Worm (Caenorhabditis elegans) whole organism, late embryonic: Measurements from ENCODE around the gene ugt-54.

Experiments
- C38D4.7 ChIP-seq: fragments of 200-800 bp; sonication (Bioruptor generic); optimal IDR thresholded peaks from 2 replicates; lab custom pipeline; 2018; ENCODE audit warnings: mild to moderate bottlenecking, missing genetic modification characterization, moderate library complexity, missing compliant biosample characterization
- K02D7.2 ChIP-seq: sonication (generic microtip); optimal IDR thresholded peaks from 2 replicates; lab custom pipeline; 2017; ENCODE audit warnings: mild to moderate bottlenecking, missing genetic modification characterization, missing compliant biosample characterization
- ahr-1 ChIP-seq: sonication (generic microtip); optimal IDR thresholded peaks from 2 replicates; lab custom pipeline; 2016; ENCODE audit warnings: missing genetic modification characterization, missing compliant biosample characterization
- ama-1 ChIP-seq: fragments of 150-350 bp; optimal IDR thresholded peaks from 2 replicates; lab custom pipeline; 2014
- ceh-14 ChIP-seq: sonication (generic microtip); optimal IDR thresholded peaks from 2 replicates; lab custom pipeline; 2016; ENCODE audit warnings: missing genotype, missing genetic modification characterization, missing compliant biosample characterization
- ceh-2 ChIP-seq: sonication (generic microtip); optimal IDR thresholded peaks from 2 replicates; lab custom pipeline; 2016; ENCODE audit warnings: missing genotype, missing genetic modification characterization, missing compliant biosample characterization
- ceh-22 ChIP-seq: sonication (generic microtip); optimal IDR thresholded peaks from 2 replicates; lab custom pipeline; 2017; ENCODE audit warnings: missing biosample characterization, missing genetic modification characterization
- ceh-45 ChIP-seq: fragments of 200-800 bp; sonication (Bioruptor generic); IDR thresholded peaks from 2 replicates; pipeline ENCODE4 v1.3.6; 2022; ENCODE audit warnings: missing genetic modification reagents, missing genetic modification characterization, missing compliant biosample characterization
- ceh-48 ChIP-seq: sonication (generic microtip); optimal IDR thresholded peaks from 2 replicates; lab custom pipeline; 2016; ENCODE audit warnings: missing genetic modification characterization, inconsistent platforms, missing compliant biosample characterization
- ceh-6 ChIP-seq: fragments of 200-800 bp; sonication (Bioruptor generic); optimal IDR thresholded peaks from 2 replicates; lab custom pipeline; 2018; ENCODE audit warnings: mild to moderate bottlenecking, missing genetic modification characterization, missing compliant biosample characterization
- che-1 ChIP-seq: sonication (generic microtip); optimal IDR thresholded peaks from 2 replicates; lab custom pipeline; 2016; ENCODE audit warnings: mild to moderate bottlenecking, missing genetic modification characterization, missing compliant biosample characterization
- elt-2 ChIP-seq: sonication (generic microtip); optimal IDR thresholded peaks from 2 replicates; lab custom pipeline; 2016; ENCODE audit warnings: missing genetic modification reagents, missing genetic modification characterization, missing compliant biosample characterization
- elt-4 ChIP-seq: sonication (generic microtip); optimal IDR thresholded peaks from 2 replicates; lab custom pipeline; 2016; ENCODE audit warnings: missing genetic modification characterization, missing compliant biosample characterization
- eyg-1 ChIP-seq: sonication (generic microtip); optimal IDR thresholded peaks from 2 replicates; lab custom pipeline; 2016; ENCODE audit warnings: missing genotype, missing genetic modification characterization, missing compliant biosample characterization
- fax-1 ChIP-seq: sonication (generic microtip); optimal IDR thresholded peaks from 2 replicates; lab custom pipeline; 2016; ENCODE audit warnings: missing genotype, missing genetic modification characterization, missing compliant biosample characterization
- fkh-10 ChIP-seq: fragments of 150-350 bp; optimal IDR thresholded peaks from 2 replicates; lab custom pipeline; 2014; ENCODE audit warnings: missing biosample characterization, missing genetic modification reagents, missing genetic modification characterization
- fkh-6 ChIP-seq: sonication (generic microtip); optimal IDR thresholded peaks from 2 replicates; lab custom pipeline; 2016; ENCODE audit warnings: missing genetic modification characterization, missing compliant biosample characterization
- gmeb-2 ChIP-seq: sonication (generic microtip); optimal IDR thresholded peaks from 2 replicates; lab custom pipeline; 2016; ENCODE audit warnings: missing genetic modification characterization, inconsistent platforms, missing compliant biosample characterization
- hlh-30 ChIP-seq: sonication (generic microtip); optimal IDR thresholded peaks from 2 replicates; lab custom pipeline; 2017; ENCODE audit warnings: antibody characterized with exemption, missing genetic modification characterization, missing compliant biosample characterization; ENCODE audit not compliant: insufficient read depth
- hlh-6 ChIP-seq: sonication (generic microtip); optimal IDR thresholded peaks from 2 replicates; lab custom pipeline; 2016; ENCODE audit warnings: missing genotype, missing genetic modification characterization, missing compliant biosample characterization
- hlh-8 ChIP-seq: sonication (generic microtip); optimal IDR thresholded peaks from 2 replicates; lab custom pipeline; 2016; ENCODE audit warnings: missing genotype, missing genetic modification characterization, missing compliant biosample characterization
- madf-2 ChIP-seq: sonication (generic microtip); optimal IDR thresholded peaks from 2 replicates; lab custom pipeline; 2017; ENCODE audit warnings: missing genetic modification characterization, missing compliant biosample characterization
- mec-3 ChIP-seq: sonication (generic microtip); optimal IDR thresholded peaks from 2 replicates; lab custom pipeline; 2016; ENCODE audit warnings: borderline replicate concordance, missing genetic modification characterization, missing compliant biosample characterization
- nfya-1 ChIP-seq: sonication (generic microtip); optimal IDR thresholded peaks from 2 replicates; lab custom pipeline; 2017; ENCODE audit warnings: missing genetic modification characterization, mild to moderate bottlenecking, missing compliant biosample characterization, antibody characterized with exemption, moderate library complexity
- nhr-232 ChIP-seq: sonication (generic microtip); optimal IDR thresholded peaks from 2 replicates; lab custom pipeline; 2016; ENCODE audit warnings: missing genetic modification characterization, missing compliant biosample characterization
- npax-4 ChIP-seq: sonication (generic microtip); optimal IDR thresholded peaks from 2 replicates; lab custom pipeline; 2016; ENCODE audit warnings: missing genetic modification characterization, missing compliant biosample characterization
- odd-2 ChIP-seq: sonication (generic microtip); optimal IDR thresholded peaks from 2 replicates; lab custom pipeline; 2017; ENCODE audit warnings: antibody characterized with exemption, mild to moderate bottlenecking, missing genetic modification characterization, missing compliant biosample characterization
- pag-3 ChIP-seq: sonication (generic microtip); optimal IDR thresholded peaks from 2 replicates; lab custom pipeline; 2016; ENCODE audit warnings: missing compliant biosample characterization, missing genetic modification characterization, borderline replicate concordance
- pat-9 ChIP-seq: fragments of 200-800 bp; sonication (Bioruptor generic); optimal IDR thresholded peaks from 2 replicates; lab custom pipeline; 2018; ENCODE audit warnings: mild to moderate bottlenecking, missing genetic modification characterization, moderate library complexity, missing compliant biosample characterization
- pha-4 ChIP-seq: fragments of 150-350 bp; optimal IDR thresholded peaks from 2 replicates; lab custom pipeline; 2018; ENCODE audit warnings: missing biosample characterization, missing genetic modification reagents, missing genetic modification characterization
- pqm-1 ChIP-seq: sonication (generic microtip); optimal IDR thresholded peaks from 2 replicates; lab custom pipeline; 2016; ENCODE audit warnings: missing genetic modification characterization, missing compliant biosample characterization
- ref-2 ChIP-seq: sonication (generic microtip); optimal IDR thresholded peaks from 2 replicates; lab custom pipeline; 2016; ENCODE audit warnings: missing genetic modification characterization, missing compliant biosample characterization
- rnt-1 ChIP-seq: sonication (generic microtip); optimal IDR thresholded peaks from 2 replicates; lab custom pipeline; 2016; ENCODE audit warnings: missing genetic modification characterization, missing compliant biosample characterization
- sox-2 ChIP-seq: fragments of 200-800 bp; sonication (Bioruptor generic); IDR thresholded peaks from 2 replicates; pipeline ENCODE4 v1.3.6; 2022; ENCODE audit warnings: missing genetic modification reagents, missing genetic modification characterization, missing compliant biosample characterization
- sox-4 ChIP-seq: sonication (generic microtip); optimal IDR thresholded peaks from 2 replicates; lab custom pipeline; 2017; ENCODE audit warnings: mild to moderate bottlenecking, missing genetic modification characterization, inconsistent platforms, missing compliant biosample characterization
- syd-9 ChIP-seq: sonication (generic microtip); optimal IDR thresholded peaks from 2 replicates; lab custom pipeline; 2016; ENCODE audit warnings: mild to moderate bottlenecking, missing genetic modification characterization, moderate library complexity, missing compliant biosample characterization
- tbx-7 ChIP-seq: sonication (generic microtip); optimal IDR thresholded peaks from 2 replicates; lab custom pipeline; 2016; ENCODE audit warnings: missing genotype, missing genetic modification characterization, missing compliant biosample characterization
- unc-3 ChIP-seq, 2 experiments: fragments of 200-800 bp in 1 of 2; sonication (Bioruptor generic) in 1 of 2; sonication (generic microtip) in 1 of 2; conservative IDR thresholded peaks in 1 of 2; optimal IDR thresholded peaks in 1 of 2; 2 replicates each; pipeline versions ENCODE4 v1.3.6 to Lab custom; 2016 to 2022; ENCODE audit warnings: missing compliant biosample characterization in 2 of 2, missing genetic modification characterization in 2 of 2, missing genetic modification reagents in 1 of 2
- unc-42 ChIP-seq: sonication (generic microtip); optimal IDR thresholded peaks from 2 replicates; lab custom pipeline; 2016; ENCODE audit warnings: missing genotype, missing genetic modification characterization, missing compliant biosample characterization
- unc-55 ChIP-seq: sonication (generic microtip); optimal IDR thresholded peaks from 2 replicates; lab custom pipeline; 2017; ENCODE audit warnings: missing biosample characterization, missing genetic modification reagents, missing genetic modification characterization
- zip-5 ChIP-seq: sonication (generic microtip); optimal IDR thresholded peaks from 2 replicates; lab custom pipeline; 2016; ENCODE audit warnings: missing genetic modification characterization, missing compliant biosample characterization

The ugt-54 gene

ce11 chrIV:10777076-10777475, 15.6 kb downstream of the ugt-54 start:
- TF ChIP-seq unc-55 (GFP tag; lab: Kevin White, UChicago): no peak
- TF ChIP-seq ceh-22 (tag; lab: Kevin White, UChicago): no peak
- TF ChIP-seq ceh-14 (tag; lab: Kevin White, UChicago): no peak
- no peak for TF ChIP-seq nfya-1

ce11 chrIV:10777600-10777999, 16.1 kb downstream of the ugt-54 start:
- no peak for TF ChIP-seq ceh-48 (tag; lab: Kevin White, UChicago)
- TF ChIP-seq elt-2 (tag; lab: Kevin White, UChicago): peak; percentile 89

DNA sequence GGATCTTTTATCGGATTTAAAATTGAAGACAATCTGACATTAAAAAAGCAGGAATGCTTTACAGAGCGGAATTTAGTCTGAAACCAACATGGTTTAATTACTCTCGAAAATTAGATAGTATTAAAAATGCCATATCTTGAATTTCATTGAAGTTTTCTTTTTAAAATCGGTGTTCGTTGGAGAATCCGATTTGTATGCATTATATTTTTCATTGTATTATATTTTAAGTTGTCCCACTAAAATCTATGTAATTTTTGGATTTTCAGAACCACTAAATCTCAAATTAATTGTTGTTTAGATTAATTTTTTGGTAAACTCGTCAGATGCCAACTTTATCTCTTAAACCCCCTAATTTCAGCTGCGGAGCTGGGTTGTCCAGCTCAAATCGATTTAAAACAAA, 17.1 kb downstream of the ugt-54 start:
- TF ChIP-seq ceh-6 (GFP tag; lab: Kevin White, UChicago) (no peak), rnt-1 (tag; lab: Kevin White, UChicago) (no peak)

DNA sequence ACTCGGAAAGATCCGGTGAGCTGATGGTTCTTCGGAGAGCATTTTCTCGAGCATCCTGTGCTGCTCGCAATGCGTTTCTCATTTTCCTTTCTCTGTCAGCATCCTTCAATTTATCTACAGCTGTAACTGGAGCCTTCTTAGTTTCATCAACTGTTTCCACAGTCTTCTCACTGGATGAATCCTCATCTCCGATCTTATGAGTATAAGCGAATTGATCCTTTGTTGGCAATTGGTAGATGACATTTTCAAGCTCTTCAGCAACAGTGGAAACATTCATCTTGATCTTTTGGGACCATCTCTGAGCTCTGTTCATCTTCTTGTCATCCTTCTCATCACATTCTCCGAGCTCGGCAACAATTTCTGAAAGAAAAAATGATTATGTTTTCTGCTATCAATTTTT, 17.8 kb downstream of the ugt-54 start:
- TF ChIP-seq odd-2 (tag; lab: Kevin White, UChicago) (no peak), mec-3 (tag; lab: Kevin White, UChicago) (no peak), ahr-1 (tag; lab: Kevin White, UChicago) (no peak), fax-1 (tag; lab: Kevin White, UChicago) (no peak), C38D4.7 (no peak), pqm-1 (tag; lab: Kevin White, UChicago) (no peak), ceh-2 (tag; lab: Kevin White, UChicago) (no peak), ama-1 (no peak), nhr-232 (tag; lab: Kevin White, UChicago) (no peak), tbx-7 (tag; lab: Kevin White, UChicago) (no peak), fkh-10 (no peak), fkh-6 (tag; lab: Kevin White, UChicago) (no peak), hlh-30 (tag; lab: Kevin White, UChicago) (no peak), sox-4 (tag; lab: Kevin White, UChicago) (no peak), ref-2 (no peak), unc-42 (tag; lab: Kevin White, UChicago) (no peak), pat-9 (no peak), hlh-6 (tag; lab: Kevin White, UChicago) (no peak), unc-3 (GFP tag; conservative IDR thresholded peaks at IDR 0.05; lab: Robert Waterston, UW) (no peak), unc-3 (tag; optimal IDR thresholded peaks at IDR 0.05; lab: Kevin White, UChicago) (no peak)
- TF ChIP-seq, all 69 proteins: peak for 0

- no peak for TF ChIP-seq madf-2 (tag; lab: Kevin White, UChicago)
- no peak for TF ChIP-seq sox-2 (GFP tag; lab: Robert Waterston, UW)
- TF ChIP-seq elt-4 (tag; lab: Kevin White, UChicago): no peak
- TF ChIP-seq pha-4 (tag; lab: Kevin White, UChicago): no peak
- no peak for TF ChIP-seq zip-5 (tag; lab: Kevin White, UChicago)
- no peak for TF ChIP-seq ceh-45
- TF ChIP-seq gmeb-2 (tag; lab: Kevin White, UChicago): no peak
- TF ChIP-seq nfya-1: no peak
- no peak for TF ChIP-seq hlh-8
- no peak for TF ChIP-seq eyg-1
- no peak for TF ChIP-seq rnt-1 (tag; lab: Kevin White, UChicago)
- no peak for TF ChIP-seq npax-4 (tag; lab: Kevin White, UChicago)
- no peak for TF ChIP-seq ahr-1 (tag; lab: Kevin White, UChicago)
- no peak for TF ChIP-seq K02D7.2 (tag; lab: Kevin White, UChicago)
- TF ChIP-seq pag-3 (tag; lab: Kevin White, UChicago): no peak
- no peak for TF ChIP-seq che-1 (tag; lab: Kevin White, UChicago)
- TF ChIP-seq syd-9 (tag; lab: Kevin White, UChicago): no peak
These were observed 19.1 kb downstream of the ugt-54 start, which contains the start of gene swt-3 for ce11 chrIV:10780583-10780982. swt-3 (minus strand) TSS chrIV:10780683.
